Worm (Caenorhabditis elegans) whole organism, dauer: ENCODE results near the gene his-37.

Source experiments
- unc-62 ChIP-seq: sonication (generic microtip); optimal IDR thresholded peaks from 2 replicates; lab custom pipeline; 2017; ENCODE audit warnings: missing biosample characterization, missing genetic modification reagents, missing genetic modification characterization

The his-37 gene

DNA sequence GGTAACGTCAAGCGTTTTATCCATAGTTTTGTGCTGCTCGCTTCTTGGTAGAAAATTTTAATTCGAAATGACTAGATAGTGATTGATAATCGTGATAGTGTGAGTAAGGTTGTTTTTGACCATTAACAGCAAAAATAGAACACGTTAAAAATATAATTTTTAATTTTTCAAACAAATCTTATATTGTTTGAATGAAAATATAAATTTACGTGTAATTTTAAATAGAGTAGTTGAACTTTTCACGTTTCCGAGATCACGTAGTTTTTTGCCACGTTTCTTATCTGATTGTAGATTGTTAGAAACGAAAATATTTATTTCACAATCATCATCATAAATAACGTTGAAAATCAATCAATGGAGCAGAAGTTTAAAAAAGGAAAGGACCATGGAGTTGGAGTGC lies 15.4 kb upstream of the his-37 start, which contains the start of the genes C50F4.10 and pfk-1.2:
Gene C50F4.10, minus strand, starts transcription at position 101 of the 400 bp plus-strand sequence.
Gene pfk-1.2, plus strand, starts transcription at position 325 of the 400 bp plus-strand sequence.
- no peak for TF ChIP-seq unc-62 (GFP tag; lab: Kevin White, UChicago)

- no peak for TF ChIP-seq unc-62 (GFP tag; lab: Kevin White, UChicago)
These were observed 12.3 kb upstream of the his-37 start, which contains the start of gene tag-329 for ce11 chrV:9534621-9535020. Gene tag-329 (plus strand): TSS chrV:9534921.

DNA sequence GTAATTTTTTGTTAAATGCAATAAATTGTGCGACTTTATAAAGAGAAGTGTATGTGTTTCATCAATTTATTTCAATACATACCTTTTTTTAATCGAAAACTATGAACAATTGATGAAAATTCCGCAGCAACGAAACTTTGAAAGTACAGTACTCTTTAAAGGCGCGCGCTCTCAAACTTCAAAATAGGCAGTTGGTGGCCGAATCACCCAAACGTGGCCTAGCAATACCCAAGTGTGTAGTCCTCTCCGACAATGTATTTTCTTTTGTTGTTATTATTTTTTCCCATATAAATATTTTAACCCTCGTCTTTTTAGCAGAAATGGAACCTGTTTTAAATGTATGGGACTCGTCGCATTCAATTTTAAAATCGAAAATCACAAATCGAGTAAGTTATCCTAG lies 10.4 kb upstream of the his-37 start, which contains the start of gene C50F4.4:
Gene C50F4.4, plus strand, starts transcription at position 267 of the 400 bp plus-strand sequence.
- TF ChIP-seq unc-62 (GFP tag; lab: Kevin White, UChicago) = no peak

ce11 chrV:9539638-9540037 lies 7.3 kb upstream of the his-37 start, which contains the start of gene C50F4.12:
Gene C50F4.12 (minus strand): TSS chrV:9539738.
- no peak for TF ChIP-seq unc-62 (GFP tag; lab: Kevin White, UChicago)

- no peak for TF ChIP-seq unc-62 (GFP tag; lab: Kevin White, UChicago)
These were observed 5.4 kb upstream of the his-37 start, which contains the start of gene C50F4.16 for ce11 chrV:9541506-9541905. Gene C50F4.16 (minus strand): TSS chrV:9541606.

ce11 chrV:9544176-9544632 lies 2.7 kb upstream of the his-37 start, which contains the start of gene mdf-1:
Gene mdf-1 (minus strand): TSS chrV:9544226.
- TF ChIP-seq unc-62 (GFP tag; lab: Kevin White, UChicago) = no peak

DNA sequence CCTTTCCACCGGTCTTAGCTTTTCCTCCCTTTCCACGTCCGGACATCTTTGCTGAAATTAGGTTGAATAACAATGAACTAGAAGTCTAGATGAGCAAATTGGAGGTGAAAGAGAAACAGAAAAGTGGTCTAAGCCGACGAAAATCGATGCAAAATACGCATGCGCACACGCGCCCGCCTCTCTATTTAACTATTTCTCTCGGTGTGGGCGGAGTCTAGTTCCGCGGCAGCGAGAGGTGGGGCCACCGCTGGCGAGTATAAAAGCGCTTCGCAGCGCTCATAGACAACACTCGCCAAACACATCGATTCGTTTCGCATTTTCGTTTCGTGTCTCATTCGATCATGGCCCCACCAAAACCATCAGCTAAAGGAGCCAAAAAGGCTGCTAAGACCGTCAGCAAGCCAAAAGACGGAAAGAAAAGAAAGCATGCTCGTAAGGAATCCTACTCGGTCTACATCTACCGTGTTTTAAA lies 1.6 kb upstream of the his-37 start, which contains the start of the genes his-35 and his-41:
Gene his-35, minus strand, starts transcription at position 51 of the 472 bp plus-strand sequence.
Gene his-41, plus strand, starts transcription at position 299 of the 472 bp plus-strand sequence.
- no peak for TF ChIP-seq unc-62 (GFP tag; lab: Kevin White, UChicago)

ce11 chrV:9546042-9546581 lies 793 bp upstream of the his-37 start, which contains the start of gene C50F4.6:
Gene C50F4.6 (plus strand): TSS chrV:9546092.
- TF ChIP-seq unc-62 (GFP tag; lab: Kevin White, UChicago) = no peak

- TF ChIP-seq unc-62 (GFP tag; lab: Kevin White, UChicago) = no peak
These were observed 2.6 kb downstream of the his-37 start, which contains the start of gene nstp-10 for ce11 chrV:9549459-9549858. Gene nstp-10 (minus strand): TSS chrV:9549836.

DNA sequence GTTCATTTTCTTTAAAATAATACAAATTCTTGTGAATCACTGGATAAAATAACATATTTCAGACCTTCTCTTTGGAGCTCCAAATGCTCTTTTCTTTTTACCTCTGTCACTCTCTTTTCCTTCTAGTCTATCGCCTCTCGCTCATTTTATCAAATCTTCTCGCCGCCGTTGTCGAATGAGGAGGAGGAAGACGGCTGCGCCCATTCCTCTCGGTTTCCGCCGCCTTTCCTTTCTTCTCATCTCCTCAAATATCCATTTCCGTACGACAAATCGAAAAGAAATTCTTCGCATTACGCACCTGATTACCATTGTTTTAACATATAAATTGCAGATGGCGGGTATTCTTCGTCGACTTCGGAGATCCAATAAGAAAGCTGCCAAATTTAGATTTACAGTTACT lies 3.4 kb downstream of the his-37 start, which contains the start of gene ehbp-1:
Gene ehbp-1, plus strand, starts transcription at position 332 of the 400 bp plus-strand sequence.
- TF ChIP-seq unc-62 (GFP tag; lab: Kevin White, UChicago) = no peak

DNA sequence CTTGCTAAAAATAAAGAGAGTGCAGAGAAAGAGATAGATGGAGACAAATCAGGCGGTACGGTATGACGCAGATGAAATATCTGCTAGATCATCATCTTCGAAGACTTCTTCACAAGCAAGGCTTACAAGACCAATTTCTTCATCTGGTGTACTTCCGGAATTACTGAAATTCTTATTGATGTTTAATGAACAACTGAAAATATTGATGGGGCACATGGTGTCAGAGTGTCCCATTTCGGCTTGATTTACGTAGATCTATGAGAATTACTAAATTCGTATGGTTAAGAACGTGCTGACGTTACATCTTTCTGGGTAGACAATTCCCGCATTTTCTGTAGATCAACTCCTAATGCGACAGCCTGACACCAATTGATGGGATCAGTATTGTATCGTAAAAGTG lies 9.8 kb downstream of the his-37 start:
- no peak for TF ChIP-seq unc-62 (GFP tag; lab: Kevin White, UChicago)

- TF ChIP-seq unc-62 (GFP tag; lab: Kevin White, UChicago) = no peak
These were observed 14.8 kb downstream of the his-37 start, which contains the start of gene rgef-1 for ce11 chrV:9561624-9562179. Gene rgef-1 (minus strand): TSS chrV:9561674.

DNA sequence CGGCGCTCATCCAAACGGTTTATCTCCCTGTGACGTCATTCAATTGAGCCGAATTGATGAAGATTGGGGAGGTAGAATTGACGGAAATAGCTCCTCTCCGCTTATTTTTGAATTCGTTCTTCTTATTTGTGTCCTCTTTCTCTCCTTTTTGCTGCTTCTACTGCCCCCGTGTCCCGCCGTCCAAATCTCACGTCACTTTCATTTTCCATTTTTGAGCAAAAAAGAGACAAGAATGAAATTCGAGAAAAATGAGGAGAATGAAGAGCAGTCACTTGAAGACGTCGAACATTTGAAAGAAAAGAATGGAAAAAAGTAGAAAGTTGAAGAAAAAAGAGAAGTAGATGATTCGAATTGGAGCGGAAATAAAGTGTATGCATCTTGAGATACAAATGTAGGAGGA lies 16.7 kb downstream of the his-37 start:
- TF ChIP-seq unc-62 (GFP tag; lab: Kevin White, UChicago) = no peak

DNA sequence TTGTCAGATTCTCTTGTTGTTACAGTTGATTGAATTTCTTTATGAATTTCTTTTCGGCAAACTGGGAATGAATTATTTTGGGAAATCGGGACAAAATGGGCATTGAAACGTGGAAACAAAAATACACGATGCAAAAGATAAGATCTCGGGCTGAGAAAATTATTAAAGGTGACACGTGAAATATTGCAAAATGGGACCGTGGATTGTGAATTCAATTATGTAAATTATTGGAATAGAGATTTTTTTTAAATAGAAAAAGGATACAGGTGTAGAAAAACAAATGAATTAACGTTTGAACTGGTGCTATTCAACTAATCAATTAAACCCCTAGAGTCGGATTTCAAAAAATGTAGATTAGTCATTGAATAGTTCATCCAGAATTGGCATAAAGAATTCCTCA lies 21.8 kb downstream of the his-37 start, which contains the start of gene F25B3.4:
Gene F25B3.4, minus strand, starts transcription at position 101 of the 400 bp plus-strand sequence.
- TF ChIP-seq unc-62 (GFP tag; lab: Kevin White, UChicago) = no peak

- no peak for TF ChIP-seq unc-62 (GFP tag; lab: Kevin White, UChicago)
These were observed 23.3 kb downstream of the his-37 start, which contains the start of gene F25B3.5 for ce11 chrV:9570197-9570596. Gene F25B3.5 (minus strand): TSS chrV:9570297.

ce11 chrV:9571056-9571455 lies 24.2 kb downstream of the his-37 start:
- no peak for TF ChIP-seq unc-62 (GFP tag; lab: Kevin White, UChicago)
